Worm (Caenorhabditis elegans) whole organism, young adult: ENCODE measurements around the gene Y38C1AA.1.

Experiments used
- K11D2.4 ChIP-seq: fragments of 200-800 bp; sonication (Bioruptor generic); IDR thresholded peaks from 2 replicates; pipeline ENCODE4 v1.3.6; 2022; ENCODE audit warnings: missing genetic modification reagents, missing genetic modification characterization, missing compliant biosample characterization
- Y56A3A.18 ChIP-seq: fragments of 200-800 bp; sonication (Bioruptor generic); IDR thresholded peaks from 2 replicates; pipeline ENCODE4 v1.3.6; 2022; ENCODE audit warnings: missing genetic modification reagents, missing genetic modification characterization, missing compliant biosample characterization
- bed-1 ChIP-seq: fragments of 200-800 bp; sonication (Bioruptor generic); IDR thresholded peaks from 2 replicates; pipeline ENCODE4 v1.3.6; 2022; ENCODE audit warnings: missing genetic modification reagents, missing genetic modification characterization, missing compliant biosample characterization
- efl-1 ChIP-seq: fragments of 150-350 bp; optimal IDR thresholded peaks from 2 replicates; lab custom pipeline; 2014; ENCODE audit warnings: missing biosample characterization, missing genetic modification reagents, missing genetic modification characterization
- let-526 ChIP-seq: fragments of 200-800 bp; sonication (Bioruptor generic); IDR thresholded peaks from 2 replicates; pipeline ENCODE4 v1.3.6; 2022; ENCODE audit warnings: missing genetic modification reagents, missing genetic modification characterization, missing compliant biosample characterization
- nhr-27 ChIP-seq: fragments of 200-800 bp; sonication (Bioruptor generic); optimal IDR thresholded peaks from 2 replicates; lab custom pipeline; 2018; ENCODE audit warnings: mild to moderate bottlenecking, missing genetic modification characterization, moderate library complexity, missing compliant biosample characterization
- nhr-90 ChIP-seq: sonication (generic microtip); optimal IDR thresholded peaks from 2 replicates; lab custom pipeline; 2016; ENCODE audit warnings: missing genotype, mild to moderate bottlenecking, missing genetic modification characterization, missing compliant biosample characterization

- TF ChIP-seq nhr-90 (tag; lab: Kevin White, UChicago) (no peak), Y56A3A.18 (GFP tag; lab: Robert Waterston, UW) (no peak), K11D2.4 (GFP tag; lab: Robert Waterston, UW) (no peak), bed-1 (GFP tag; lab: Robert Waterston, UW) (no peak), efl-1 (GFP tag; lab: Kevin White, UChicago) (no peak), nhr-27 (no peak), let-526 (GFP tag; lab: Robert Waterston, UW) (no peak)
These were observed 43.2 kb upstream of the Y38C1AA.1 start, which contains the start of gene cutl-24 for ce11 chrIV:164777-165176.
